Worm (Caenorhabditis elegans) whole organism, L2 larva: Measurements from ENCODE around the gene M03F8.7.

ENCODE experiments used
- C34F6.9 ChIP-seq: fragments of 150-350 bp; optimal IDR thresholded peaks from 2 replicates; lab custom pipeline; 2014; ENCODE audit warnings: missing biosample characterization, missing genetic modification characterization
- ama-1 ChIP-seq: fragments of 150-350 bp; optimal IDR thresholded peaks from 2 replicates; lab custom pipeline; 2018; ENCODE audit warnings: inconsistent platforms
- blmp-1 ChIP-seq: sonication (generic microtip); optimal IDR thresholded peaks from 2 replicates; lab custom pipeline; 2017; ENCODE audit warnings: missing genetic modification characterization, mild to moderate bottlenecking, missing compliant biosample characterization, antibody characterized with exemption, moderate library complexity; ENCODE audit not compliant: insufficient read depth
- egl-27 ChIP-seq: sonication (generic microtip); optimal IDR thresholded peaks from 3 replicates; lab custom pipeline; 2017; ENCODE audit warnings: missing biosample characterization, missing genetic modification reagents, missing genetic modification characterization
- elt-3 ChIP-seq: sonication (generic microtip); optimal IDR thresholded peaks from 2 replicates; lab custom pipeline; 2017; ENCODE audit warnings: missing biosample characterization, missing genetic modification characterization
- lin-13 ChIP-seq: fragments of 150-350 bp; optimal IDR thresholded peaks from 2 replicates; lab custom pipeline; 2014; ENCODE audit warnings: missing biosample characterization, missing genetic modification reagents, missing genetic modification characterization
- mdl-1 ChIP-seq, 2 experiments: fragments of 150-350 bp in 1 of 2; sonication (generic microtip) in 1 of 2; optimal IDR thresholded peaks; 2 replicates each; lab custom pipeline; 2017; ENCODE audit warnings: missing biosample characterization in 2 of 2, missing genetic modification characterization in 2 of 2
- nhr-10 ChIP-seq: sonication (generic microtip); optimal IDR thresholded peaks from 2 replicates; lab custom pipeline; 2017; ENCODE audit warnings: missing biosample characterization, missing genetic modification characterization
- nhr-237 ChIP-seq: fragments of 150-350 bp; optimal IDR thresholded peaks from 2 replicates; lab custom pipeline; 2014; ENCODE audit warnings: missing biosample characterization, missing genetic modification characterization
- nhr-25 ChIP-seq: fragments of 150-350 bp; sonication (generic microtip); optimal IDR thresholded peaks from 3 replicates; lab custom pipeline; 2014; ENCODE audit warnings: missing biosample characterization, missing genetic modification characterization
- snpc-4 ChIP-seq: fragments of 150-350 bp; optimal IDR thresholded peaks from 2 replicates; lab custom pipeline; 2014; ENCODE audit warnings: missing biosample characterization, missing genetic modification characterization
- unc-55 ChIP-seq: fragments of 150-350 bp; sonication (generic microtip); optimal IDR thresholded peaks from 3 replicates; lab custom pipeline; 2014; ENCODE audit warnings: missing biosample characterization, missing genetic modification reagents, missing genetic modification characterization
- unc-62 ChIP-seq: fragments of 150-350 bp; optimal IDR thresholded peaks from 2 replicates; lab custom pipeline; 2014; ENCODE audit warnings: missing biosample characterization, missing genetic modification reagents, missing genetic modification characterization
- ztf-11 ChIP-seq: sonication (generic microtip); optimal IDR thresholded peaks from 2 replicates; lab custom pipeline; 2017; ENCODE audit warnings: missing biosample characterization, missing genetic modification characterization

DNA sequence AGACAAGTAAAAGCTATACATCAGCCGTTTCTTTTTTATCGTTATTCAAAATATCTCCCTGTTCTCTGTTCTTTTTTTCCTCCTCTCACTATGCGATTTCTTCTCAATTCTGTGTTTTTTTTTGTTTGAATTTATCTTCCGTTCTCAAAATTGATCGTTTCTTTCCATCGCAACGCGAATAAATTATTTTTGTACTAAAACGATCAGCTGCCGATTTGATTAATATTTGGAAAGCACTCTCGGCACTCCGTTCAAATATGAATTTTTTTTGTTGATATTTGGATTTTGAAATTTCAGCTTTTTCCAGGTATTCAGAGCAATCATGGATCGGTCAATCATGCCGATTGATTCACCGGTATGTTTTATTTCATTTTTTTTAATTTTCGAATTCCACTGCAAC, 6.4 kb downstream of the M03F8.7 start, which contains the start of gene pst-1:
- TF ChIP-seq unc-62 (GFP tag; lab: Kevin White, UChicago) (no peak), snpc-4 (no peak), nhr-237 (tag; lab: Kevin White, UChicago) (no peak), ama-1 (lab: Kevin White, UChicago) (no peak), unc-55 (no peak), C34F6.9 (tag; lab: Kevin White, UChicago) (no peak), egl-27 (no peak), blmp-1 (no peak), nhr-10 (tag; lab: Kevin White, UChicago) (no peak), elt-3 (tag; lab: Kevin White, UChicago) (no peak), nhr-25 (tag; lab: Kevin White, UChicago) (no peak), ztf-11 (no peak), lin-13 (no peak), mdl-1 (tag; optimal IDR thresholded peaks at IDR 0.05; lab: Kevin White, UChicago) (no peak)
